Worm (Caenorhabditis elegans) whole organism, L4/young adult: ENCODE measurements around the gene orc-2.

Source experiments
- W03F9.2 ChIP-seq: fragments of 150-350 bp; optimal IDR thresholded peaks from 2 replicates; lab custom pipeline; 2014; ENCODE audit warnings: missing biosample characterization, missing genetic modification characterization
- dao-5 ChIP-seq: sonication (generic microtip); optimal IDR thresholded peaks from 2 replicates; lab custom pipeline; 2016; ENCODE audit warnings: missing genotype, missing genetic modification characterization, moderate library complexity, missing compliant biosample characterization
- him-1 ChIP-seq: sonication (generic microtip); optimal IDR thresholded peaks from 2 replicates; lab custom pipeline; 2016; ENCODE audit warnings: missing genotype, missing genetic modification reagents, missing genetic modification characterization, missing compliant biosample characterization

The orc-2 gene

DNA sequence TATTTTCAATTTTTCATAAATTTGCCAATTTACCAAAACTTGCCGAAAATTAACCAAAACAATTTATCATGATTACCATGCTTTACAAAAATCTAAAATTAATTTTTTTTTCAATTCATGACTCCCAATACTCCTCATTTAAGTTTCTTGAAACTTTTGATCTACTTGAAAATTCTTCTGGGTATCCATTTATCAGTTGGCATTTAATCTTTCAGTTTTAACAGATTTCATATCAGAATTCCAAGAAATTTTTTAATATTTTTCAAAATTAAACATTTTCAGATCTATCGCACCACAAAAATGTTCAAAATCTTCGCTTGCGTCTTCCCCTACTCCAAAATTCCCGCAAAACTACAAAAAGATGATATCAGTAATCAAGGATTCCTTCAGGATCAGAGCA lies 50.2 kb downstream of the orc-2 start, which contains the start of gene Y19D2B.2:
TSS of gene Y19D2B.2 (plus strand) at position 301 of the 400 bp plus-strand sequence.
- TF ChIP-seq W03F9.2 (tag; lab: Kevin White, UChicago) (no peak), him-1 (tag; lab: Kevin White, UChicago) (no peak), dao-5 (no peak)

ce11 chrII:10924669-10925068 lies 50.9 kb downstream of the orc-2 start:
- TF ChIP-seq him-1 (tag; lab: Kevin White, UChicago) (no peak), W03F9.2 (tag; lab: Kevin White, UChicago) (no peak), dao-5 (no peak)

DNA sequence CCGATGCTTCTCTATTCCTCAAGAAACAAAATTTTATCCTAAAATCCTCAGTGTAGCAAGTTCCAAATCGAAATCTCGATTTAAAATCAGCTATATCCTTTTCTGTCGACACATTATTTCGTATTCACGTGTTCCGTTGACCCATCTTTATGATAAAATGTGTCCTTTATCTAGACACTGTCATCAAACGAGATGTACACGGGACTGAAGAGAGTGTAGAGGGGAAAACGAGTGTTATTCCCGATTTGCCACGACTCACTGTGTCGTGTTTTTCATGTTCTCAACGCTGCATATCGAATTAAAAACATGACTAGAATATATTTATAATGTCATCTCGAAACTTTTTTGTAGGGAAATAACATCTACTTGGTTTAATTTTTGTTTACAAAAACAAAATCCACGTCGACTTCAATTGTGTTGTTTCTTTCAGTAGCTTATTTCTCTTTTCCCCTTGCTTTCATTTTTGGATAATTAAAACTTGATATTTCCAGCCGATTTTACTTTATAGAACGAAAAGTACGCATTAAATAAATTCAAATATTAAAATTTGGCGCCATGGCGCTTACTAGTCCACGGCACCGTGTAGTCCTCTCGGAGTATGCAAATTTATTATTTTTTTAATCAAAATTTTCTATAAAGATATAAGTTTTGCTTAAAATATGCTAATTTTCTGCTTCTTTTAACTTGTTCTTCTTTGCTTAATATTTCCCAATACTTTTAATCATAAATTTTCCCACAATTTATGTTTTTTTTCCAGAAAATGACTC lies 52.3 kb downstream of the orc-2 start, which contains the start of gene metr-1:
TSS of gene metr-1 (plus strand) at position 758 of the 767 bp plus-strand sequence.
- peak; percentile 39 for TF ChIP-seq W03F9.2 (tag; lab: Kevin White, UChicago)
- no peak for TF ChIP-seq him-1 (tag; lab: Kevin White, UChicago)
- no peak for TF ChIP-seq dao-5
